Fruit fly (Drosophila melanogaster) whole organism, embryonic: ENCODE results near the gene puc.

Source experiments
- Awh ChIP-seq: fragments of 200-800 bp; sonication (Bioruptor generic); IDR thresholded peaks from 2 replicates; pipeline ENCODE4, ENCODE4 v1.3.6; 2022; ENCODE audit warnings: missing biosample characterization, missing genetic modification characterization
- Bdp1 ChIP-seq: fragments of 200-800 bp; sonication (Bioruptor generic); optimal IDR thresholded peaks from 3 replicates; lab custom pipeline; 2016; ENCODE audit warnings: missing biosample characterization, missing genetic modification characterization
- Bgb ChIP-seq: fragments of 200-800 bp; sonication (Bioruptor generic); IDR thresholded peaks from 2 replicates; pipeline ENCODE4 v1.3.6; 2022; ENCODE audit warnings: missing biosample characterization, missing genetic modification characterization; ENCODE audit not compliant: partially characterized antibody
- CG12236 ChIP-seq: fragments of 200-800 bp; sonication (Bioruptor generic); optimal IDR thresholded peaks from 2 replicates; lab custom pipeline; 2016; ENCODE audit warnings: missing biosample characterization, missing genetic modification characterization
- CG13624 ChIP-seq: fragments of 200-800 bp; sonication (Bioruptor generic); optimal IDR thresholded peaks from 2 replicates; lab custom pipeline; 2016; ENCODE audit warnings: missing biosample characterization, missing genetic modification characterization
- CG16779 ChIP-seq: fragments of 200-800 bp; sonication (Bioruptor generic); IDR thresholded peaks from 2 replicates; pipeline ENCODE4 v1.3.6; 2022; ENCODE audit warnings: missing biosample characterization, missing genetic modification characterization
- CG16813 ChIP-seq: fragments of 200-800 bp; sonication (Bioruptor generic); IDR thresholded peaks from 3 replicates; pipeline ENCODE4 v1.3.6; 2022; ENCODE audit warnings: missing biosample characterization, missing genetic modification characterization; ENCODE audit not compliant: partially characterized antibody
- CG17186 ChIP-seq: fragments of 200-800 bp; sonication (Bioruptor generic); optimal IDR thresholded peaks from 3 replicates; lab custom pipeline; 2017; ENCODE audit warnings: missing biosample characterization, missing genetic modification reagents, missing genetic modification characterization
- CG17568 ChIP-seq: fragments of 200-800 bp; sonication (Bioruptor generic); optimal IDR thresholded peaks from 2 replicates; lab custom pipeline; 2018; ENCODE audit warnings: missing biosample characterization, mild to moderate bottlenecking, missing genetic modification characterization, moderate library complexity
- CG1792 ChIP-seq: fragments of 200-800 bp; sonication (Bioruptor generic); optimal IDR thresholded peaks from 2 replicates; lab custom pipeline; 2016; ENCODE audit warnings: missing biosample characterization, missing genetic modification characterization
- CG18011 ChIP-seq: fragments of 200-800 bp; sonication (Bioruptor generic); optimal IDR thresholded peaks from 2 replicates; lab custom pipeline; 2017; ENCODE audit warnings: missing biosample characterization, missing genetic modification characterization, mild to moderate bottlenecking, moderate library complexity, missing genotype
- CG2875 ChIP-seq: fragments of 200-800 bp; sonication (Bioruptor generic); optimal IDR thresholded peaks from 2 replicates; lab custom pipeline; 2017; ENCODE audit warnings: missing biosample characterization, mild to moderate bottlenecking, missing genetic modification characterization, missing genetic modification reagents
- CG34224 ChIP-seq: fragments of 200-800 bp; sonication (Bioruptor generic); IDR thresholded peaks from 3 replicates; pipeline ENCODE4 v1.3.6; 2022; ENCODE audit warnings: missing biosample characterization, missing genetic modification characterization; ENCODE audit not compliant: partially characterized antibody
- CG42726 ChIP-seq: fragments of 200-800 bp; sonication (Bioruptor generic); IDR thresholded peaks from 2 replicates; pipeline ENCODE4 v1.3.6; 2022; ENCODE audit warnings: missing biosample characterization, missing genetic modification characterization; ENCODE audit not compliant: partially characterized antibody
- CG6791 ChIP-seq: fragments of 200-800 bp; sonication (Bioruptor generic); IDR thresholded peaks from 3 replicates; pipeline ENCODE4 v1.3.6; 2022; ENCODE audit warnings: missing biosample characterization, missing genetic modification characterization; ENCODE audit not compliant: partially characterized antibody
- CG8359 ChIP-seq: fragments of 200-800 bp; sonication (Bioruptor generic); optimal IDR thresholded peaks from 2 replicates; lab custom pipeline; 2017; ENCODE audit warnings: missing biosample characterization, mild to moderate bottlenecking, missing genetic modification characterization, borderline replicate concordance
- Dll ChIP-seq: fragments of 200-800 bp; sonication (Bioruptor generic); IDR thresholded peaks from 4 replicates; pipeline ENCODE4 v1.3.6; 2022; ENCODE audit warnings: missing biosample characterization, missing genetic modification characterization; ENCODE audit not compliant: partially characterized antibody
- ERR ChIP-seq: fragments of 200-800 bp; sonication (Bioruptor generic); optimal IDR thresholded peaks from 2 replicates; lab custom pipeline; 2016; ENCODE audit warnings: missing biosample characterization, missing genetic modification characterization
- HLH4C ChIP-seq: fragments of 200-800 bp; sonication (Bioruptor generic); IDR thresholded peaks from 3 replicates; pipeline ENCODE4 v1.3.6; 2022; ENCODE audit warnings: missing biosample characterization, missing genetic modification characterization; ENCODE audit not compliant: partially characterized antibody
- Hr78 ChIP-seq, 2 experiments: fragments of 200-800 bp in 1 of 2; fragments of >200 bp in 1 of 2; sonication (Bioruptor generic) in 1 of 2; optimal IDR thresholded peaks; 2 replicates each; lab custom pipeline; 2017 to 2019; ENCODE audit warnings: missing biosample characterization in 2 of 2, missing genetic modification characterization in 2 of 2, mild to moderate bottlenecking in 1 of 2, moderate library complexity in 1 of 2
- Med ChIP-seq: fragments of 200-800 bp; sonication (Bioruptor generic); peaks from one replicate; lab custom pipeline; 2016; ENCODE audit warnings: missing biosample characterization, missing genetic modification characterization, mild to moderate bottlenecking, inconsistent platforms, moderate library complexity
- Opbp ChIP-seq: fragments of 200-800 bp; sonication (Bioruptor generic); IDR thresholded peaks from 3 replicates; pipeline ENCODE4 v1.3.6; 2022; ENCODE audit warnings: missing biosample characterization, missing genetic modification characterization; ENCODE audit not compliant: partially characterized antibody
- PHDP ChIP-seq: fragments of 200-800 bp; sonication (Bioruptor generic); optimal IDR thresholded peaks from 3 replicates; lab custom pipeline; 2018; ENCODE audit warnings: missing biosample characterization, mild to moderate bottlenecking, missing genetic modification characterization, moderate library complexity
- Sry-β ChIP-seq: fragments of 200-800 bp; sonication (Bioruptor generic); optimal IDR thresholded peaks from 2 replicates; lab custom pipeline; 2018; ENCODE audit warnings: missing biosample characterization, mild to moderate bottlenecking, missing genetic modification characterization, moderate library complexity
- amos ChIP-seq: fragments of 200-800 bp; sonication (Bioruptor generic); IDR thresholded peaks from 2 replicates; pipeline ENCODE4 v1.3.6; 2022; ENCODE audit warnings: missing biosample characterization, missing genetic modification characterization; ENCODE audit not compliant: partially characterized antibody
- ato ChIP-seq: fragments of 200-800 bp; sonication (Bioruptor generic); IDR thresholded peaks from 2 replicates; pipeline ENCODE4 v1.3.6; 2022; ENCODE audit warnings: missing biosample characterization, missing genetic modification characterization; ENCODE audit not compliant: partially characterized antibody
- chinmo ChIP-seq: fragments of 200-800 bp; sonication (Bioruptor generic); IDR thresholded peaks from 4 replicates; pipeline ENCODE4 v1.3.6; 2022; ENCODE audit warnings: missing biosample characterization, missing genetic modification characterization; ENCODE audit not compliant: partially characterized antibody
- dati ChIP-seq: fragments of 200-800 bp; sonication (Bioruptor generic); IDR thresholded peaks from 2 replicates; pipeline ENCODE4 v1.3.6; 2022; ENCODE audit warnings: missing biosample characterization, missing genetic modification characterization
- disco-r ChIP-seq: fragments of 200-800 bp; sonication (Bioruptor generic); optimal IDR thresholded peaks from 2 replicates; lab custom pipeline; 2016; ENCODE audit warnings: missing biosample characterization, missing genetic modification characterization
- exex ChIP-seq: fragments of 200-800 bp; sonication (Bioruptor generic); optimal IDR thresholded peaks from 4 replicates; lab custom pipeline; 2018; ENCODE audit warnings: missing biosample characterization, mild to moderate bottlenecking, missing genetic modification characterization, moderate library complexity
- gsb ChIP-seq: fragments of 200-800 bp; sonication (Bioruptor generic); IDR thresholded peaks from 2 replicates; pipeline ENCODE4 v1.3.6; 2022; ENCODE audit warnings: missing biosample characterization, missing genetic modification characterization
- hb ChIP-seq: fragments of 200-800 bp; sonication (Bioruptor generic); IDR thresholded peaks from 3 replicates; pipeline ENCODE4 v1.3.6; 2022; ENCODE audit warnings: missing biosample characterization, missing genetic modification characterization; ENCODE audit not compliant: partially characterized antibody
- insv ChIP-seq, 2 experiments: fragments of 200-800 bp; sonication (Bioruptor generic); optimal IDR thresholded peaks; 3 replicates each; lab custom pipeline; 2016 to 2018; ENCODE audit warnings: missing biosample characterization in 2 of 2, missing genetic modification characterization in 2 of 2
- inv ChIP-seq: fragments of 200-800 bp; sonication (Bioruptor generic); IDR thresholded peaks from 2 replicates; pipeline ENCODE4 v1.3.6; 2022; ENCODE audit warnings: missing biosample characterization, missing genetic modification characterization; ENCODE audit not compliant: partially characterized antibody
- knrl ChIP-seq: fragments of 200-800 bp; sonication (Bioruptor generic); IDR thresholded peaks from 3 replicates; pipeline ENCODE4 v1.3.6; 2022; ENCODE audit warnings: missing biosample characterization, missing genetic modification characterization; ENCODE audit not compliant: partially characterized antibody
- mld ChIP-seq: fragments of 200-800 bp; sonication (Bioruptor generic); IDR thresholded peaks from 3 replicates; pipeline ENCODE4 v1.3.6; 2022; ENCODE audit warnings: missing biosample characterization, missing genetic modification characterization; ENCODE audit not compliant: partially characterized antibody
- nerfin-2 ChIP-seq: fragments of 200-800 bp; sonication (Bioruptor generic); IDR thresholded peaks from 2 replicates; pipeline ENCODE4 v1.3.6; 2022; ENCODE audit warnings: missing biosample characterization, missing genetic modification characterization; ENCODE audit not compliant: partially characterized antibody
- oc ChIP-seq: fragments of 200-800 bp; sonication (Bioruptor generic); optimal IDR thresholded peaks from 2 replicates; lab custom pipeline; 2018; ENCODE audit warnings: missing biosample characterization, mild to moderate bottlenecking, missing genetic modification characterization, moderate library complexity
- run ChIP-seq: fragments of 200-800 bp; sonication (Bioruptor generic); optimal IDR thresholded peaks from 3 replicates; lab custom pipeline; 2018; ENCODE audit warnings: missing biosample characterization, mild to moderate bottlenecking, missing genetic modification characterization
- sens ChIP-seq: fragments of 200-800 bp; sonication (Bioruptor generic); peaks from one replicate; lab custom pipeline; 2016; ENCODE audit warnings: missing biosample characterization, missing genetic modification characterization
- stwl ChIP-seq: fragments of 200-800 bp; sonication (Bioruptor generic); optimal IDR thresholded peaks from 3 replicates; lab custom pipeline; 2018; ENCODE audit warnings: missing biosample characterization, mild to moderate bottlenecking, missing genetic modification characterization, moderate library complexity
- tna ChIP-seq: fragments of 200-800 bp; sonication (Bioruptor generic); IDR thresholded peaks from 2 replicates; pipeline ENCODE4 v1.3.6; 2022; ENCODE audit warnings: missing biosample characterization, missing genetic modification characterization; ENCODE audit not compliant: partially characterized antibody
- unc-4 ChIP-seq: fragments of 200-800 bp; sonication (Bioruptor generic); IDR thresholded peaks from 2 replicates; pipeline ENCODE4 v1.3.6; 2022; ENCODE audit warnings: missing biosample characterization, missing genetic modification characterization; ENCODE audit not compliant: partially characterized antibody
- usp ChIP-seq: fragments of >200 bp; optimal IDR thresholded peaks from 2 replicates; lab custom pipeline; 2017; ENCODE audit warnings: missing biosample characterization, missing genetic modification characterization
- zen ChIP-seq: fragments of 200-800 bp; sonication (Bioruptor generic); optimal IDR thresholded peaks from 3 replicates; lab custom pipeline; 2018; ENCODE audit warnings: missing biosample characterization, mild to moderate bottlenecking, missing genetic modification characterization, moderate library complexity

The puc gene

dm6 chr3R:8140628-8141372 is 35.7 kb downstream of the puc start (continued):
- peak; percentile 50; the same call in 3 of the 4 replicates for TF ChIP-seq Dll (GFP tag; lab: Robert Waterston, UW)
- peak; percentile 83 for TF ChIP-seq amos (GFP tag; lab: Robert Waterston, UW)
- peak; percentile 70; the same call in 1 of the 3 replicates for TF ChIP-seq hb (GFP tag; lab: Robert Waterston, UW)
- TF ChIP-seq run: no peak
- peak; percentile 47; the same call in 1 of the 2 replicates for TF ChIP-seq inv (GFP tag; lab: Robert Waterston, UW)
- no peak for TF ChIP-seq disco-r (GFP tag; lab: Kevin White, UChicago)
- TF ChIP-seq insv (GFP tag; optimal IDR thresholded peaks at IDR 0.05; lab: Kevin White, UChicago): no peak
- no peak for TF ChIP-seq CG12236 (GFP tag; lab: Kevin White, UChicago)
- no peak for TF ChIP-seq CG13624 (GFP tag; lab: Kevin White, UChicago)
- TF ChIP-seq Opbp (GFP tag; lab: Robert Waterston, UW): peak; percentile 91
- TF ChIP-seq nerfin-2: peak; percentile 87
- no peak for TF ChIP-seq usp (GFP tag; lab: Kevin White, UChicago)
- TF ChIP-seq CG17186: no peak
- TF ChIP-seq CG17568 (GFP tag; lab: Kevin White, UChicago): no peak
- no peak for TF ChIP-seq CG1792 (GFP tag; lab: Kevin White, UChicago)
- no peak for TF ChIP-seq Hr78 (GFP tag; optimal IDR thresholded peaks at IDR 0.05; lab: Kevin White, UChicago)
- TF ChIP-seq zen (tag; lab: Kevin White, UChicago): peak; percentile 51
- TF ChIP-seq HLH4C (GFP tag; lab: Robert Waterston, UW): peak; percentile 77
- peak; percentile 67; the same call in 1 of the 2 replicates for TF ChIP-seq ato (GFP tag; lab: Robert Waterston, UW)
- TF ChIP-seq chinmo (GFP tag; lab: Robert Waterston, UW): 0 out of 4 replicates have a peak, but pooled peaks have one; percentile 9
- TF ChIP-seq tna (GFP tag; lab: Robert Waterston, UW): peak; percentile 62
- TF ChIP-seq CG2875: no peak
- peak; percentile 58; the same call in 2 of the 3 replicates for TF ChIP-seq knrl (GFP tag; lab: Robert Waterston, UW)
- no peak for TF ChIP-seq PHDP (tag; lab: Kevin White, UChicago)
- TF ChIP-seq sens (GFP tag; lab: Kevin White, UChicago): peak; percentile 61
- peak; percentile 92 for TF ChIP-seq CG42726
- peak; percentile 83; the same call in 1 of the 3 replicates for TF ChIP-seq mld (GFP tag; lab: Robert Waterston, UW)
- no peak for TF ChIP-seq CG16779 (GFP tag; lab: Robert Waterston, UW)
- TF ChIP-seq CG16813 (GFP tag; lab: Robert Waterston, UW): peak; percentile 85
- no peak for TF ChIP-seq CG18011 (GFP tag; lab: Kevin White, UChicago)
- no peak for TF ChIP-seq CG8359 (GFP tag; lab: Kevin White, UChicago)
- 0 out of 2 replicates have a peak, but pooled peaks have one; percentile 41 for TF ChIP-seq unc-4 (GFP tag; lab: Robert Waterston, UW)
- no peak for TF ChIP-seq gsb (GFP tag; lab: Robert Waterston, UW)
- TF ChIP-seq oc (tag; lab: Kevin White, UChicago): peak; percentile 13
- peak; percentile 63 for TF ChIP-seq exex (tag; lab: Kevin White, UChicago)
- no peak for TF ChIP-seq stwl (tag; lab: Kevin White, UChicago)
- TF ChIP-seq Bdp1 (GFP tag; lab: Kevin White, UChicago): peak; percentile 97
- no peak for TF ChIP-seq Sry-β
- peak; percentile 81 for TF ChIP-seq Bgb
- TF ChIP-seq CG34224 (GFP tag; lab: Robert Waterston, UW): peak; percentile 60; the same call in 2 of the 3 replicates
- TF ChIP-seq Awh (GFP tag; lab: Robert Waterston, UW): peak; percentile 78
- TF ChIP-seq CG6791 (GFP tag; lab: Robert Waterston, UW): peak; percentile 91
- TF ChIP-seq Med (GFP tag; lab: Kevin White, UChicago): peak; percentile 30
- no peak for TF ChIP-seq dati (GFP tag; lab: Robert Waterston, UW)
- no peak for TF ChIP-seq ERR (GFP tag; lab: Kevin White, UChicago)
